Worm (Caenorhabditis elegans): ENCODE results near the gene C13G5.2.

DNA sequence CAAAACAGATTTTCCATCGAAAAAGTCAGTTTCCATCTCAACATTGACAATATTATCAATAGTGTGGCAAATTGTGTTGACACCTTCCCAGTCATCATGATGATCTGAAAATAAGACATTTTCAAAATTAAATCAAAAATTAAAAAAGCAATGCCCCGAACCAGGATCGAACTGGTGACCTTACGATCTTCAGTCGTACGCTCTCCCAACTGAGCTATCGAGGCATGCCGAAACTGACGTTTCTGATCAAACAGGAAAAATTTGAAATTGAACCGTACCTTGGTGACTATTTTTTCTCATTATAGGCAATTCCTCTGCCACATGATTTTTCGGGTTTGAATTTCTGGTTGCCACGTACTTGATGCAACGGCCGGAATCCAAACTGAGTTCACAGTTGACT is 35.2 kb upstream of the C13G5.2 start:
- TF ChIP-seq cog-1 (tag; optimal IDR thresholded peaks at IDR 0.05), result no peak
- no peak for TF ChIP-seq ztf-23 (GFP tag; IDR thresholded peaks at IDR 0.05)
- no peak for TF ChIP-seq ztf-29 (GFP tag; IDR thresholded peaks at IDR 0.05)
- TF ChIP-seq T22C8.4 (GFP tag; IDR thresholded peaks at IDR 0.05), result no peak
- no peak for TF ChIP-seq tab-1 (GFP tag; IDR thresholded peaks at IDR 0.05)
- no peak for TF ChIP-seq med-1 (GFP tag; optimal IDR thresholded peaks at IDR 0.05; ENCODE audit: insufficient read depth)
- no peak for TF ChIP-seq ref-1 (GFP tag; conservative IDR thresholded peaks at IDR 0.05)
- TF ChIP-seq klf-2 (GFP tag; conservative IDR thresholded peaks at IDR 0.05), result no peak
- TF ChIP-seq flt-1 (GFP tag; IDR thresholded peaks at IDR 0.05), result no peak
